Worm (Caenorhabditis elegans) whole organism, mixed stage, embryonic: ENCODE data around the gene H40L08.2.

ENCODE experiments used
- cnd-1 ChIP-seq: fragments of 200-800 bp; sonication (Bioruptor generic); optimal IDR thresholded peaks from 2 replicates; lab custom pipeline; 2018; ENCODE audit warnings: mild to moderate bottlenecking, missing genetic modification characterization, missing compliant biosample characterization
- nhr-12 ChIP-seq: fragments of 150-350 bp; optimal IDR thresholded peaks from 2 replicates; lab custom pipeline; 2014; ENCODE audit warnings: missing biosample characterization, missing genetic modification characterization

The H40L08.2 gene

ce11 chrX:15027566-15027965 lies 50.0 kb downstream of the H40L08.2 start:
- TF ChIP-seq nhr-12 (no peak), cnd-1 (tag; lab: Kevin White, UChicago) (no peak)
